Worm (Caenorhabditis elegans) whole organism, late embryonic: ENCODE measurements around the gene nsy-7.

Experiments used
- K02D7.2 ChIP-seq: sonication (generic microtip); optimal IDR thresholded peaks from 2 replicates; lab custom pipeline; 2017; ENCODE audit warnings: mild to moderate bottlenecking, missing genetic modification characterization, missing compliant biosample characterization
- K09A11.1 ChIP-seq: sonication (generic microtip); optimal IDR thresholded peaks from 2 replicates; lab custom pipeline; 2017; ENCODE audit warnings: antibody characterized with exemption, mild to moderate bottlenecking, missing genetic modification characterization, missing compliant biosample characterization; ENCODE audit not compliant: insufficient read depth
- T23F11.4 ChIP-seq: fragments of 200-800 bp; sonication (Bioruptor generic); optimal IDR thresholded peaks from 2 replicates; lab custom pipeline; 2018; ENCODE audit warnings: mild to moderate bottlenecking, missing genetic modification characterization, missing compliant biosample characterization
- Y22D7AL.16 ChIP-seq: sonication (generic microtip); optimal IDR thresholded peaks from 2 replicates; lab custom pipeline; 2016; ENCODE audit warnings: missing genetic modification characterization, missing compliant biosample characterization
- ceh-30 ChIP-seq: fragments of 150-350 bp; optimal IDR thresholded peaks from 2 replicates; lab custom pipeline; 2014; ENCODE audit warnings: missing biosample characterization, missing genetic modification characterization
- ceh-45 ChIP-seq: fragments of 200-800 bp; sonication (Bioruptor generic); IDR thresholded peaks from 2 replicates; pipeline ENCODE4 v1.3.6; 2022; ENCODE audit warnings: missing genetic modification reagents, missing genetic modification characterization, missing compliant biosample characterization
- ceh-48 ChIP-seq: sonication (generic microtip); optimal IDR thresholded peaks from 2 replicates; lab custom pipeline; 2016; ENCODE audit warnings: missing genetic modification characterization, inconsistent platforms, missing compliant biosample characterization
- ceh-9 ChIP-seq: sonication (generic microtip); optimal IDR thresholded peaks from 2 replicates; lab custom pipeline; 2016; ENCODE audit warnings: mild to moderate bottlenecking, missing genetic modification characterization, inconsistent platforms, missing compliant biosample characterization
- dve-1 ChIP-seq: sonication (generic microtip); optimal IDR thresholded peaks from 2 replicates; lab custom pipeline; 2017; ENCODE audit warnings: antibody characterized with exemption, mild to moderate bottlenecking, missing genetic modification characterization, missing compliant biosample characterization
- elt-2 ChIP-seq: sonication (generic microtip); optimal IDR thresholded peaks from 2 replicates; lab custom pipeline; 2016; ENCODE audit warnings: missing genetic modification reagents, missing genetic modification characterization, missing compliant biosample characterization
- elt-4 ChIP-seq: sonication (generic microtip); optimal IDR thresholded peaks from 2 replicates; lab custom pipeline; 2016; ENCODE audit warnings: missing genetic modification characterization, missing compliant biosample characterization
- fax-1 ChIP-seq: sonication (generic microtip); optimal IDR thresholded peaks from 2 replicates; lab custom pipeline; 2016; ENCODE audit warnings: missing genotype, missing genetic modification characterization, missing compliant biosample characterization
- gmeb-2 ChIP-seq: sonication (generic microtip); optimal IDR thresholded peaks from 2 replicates; lab custom pipeline; 2016; ENCODE audit warnings: missing genetic modification characterization, inconsistent platforms, missing compliant biosample characterization
- hlh-13 ChIP-seq: fragments of 200-800 bp; sonication (Bioruptor generic); optimal IDR thresholded peaks from 2 replicates; lab custom pipeline; 2018; ENCODE audit warnings: mild to moderate bottlenecking, missing genetic modification characterization, missing compliant biosample characterization
- hlh-30 ChIP-seq: sonication (generic microtip); optimal IDR thresholded peaks from 2 replicates; lab custom pipeline; 2017; ENCODE audit warnings: antibody characterized with exemption, missing genetic modification characterization, missing compliant biosample characterization; ENCODE audit not compliant: insufficient read depth
- lin-11 ChIP-seq: fragments of 200-800 bp; sonication (Bioruptor generic); optimal IDR thresholded peaks from 2 replicates; lab custom pipeline; 2018; ENCODE audit warnings: mild to moderate bottlenecking, missing genetic modification characterization, missing compliant biosample characterization
- madf-2 ChIP-seq: sonication (generic microtip); optimal IDR thresholded peaks from 2 replicates; lab custom pipeline; 2017; ENCODE audit warnings: missing genetic modification characterization, missing compliant biosample characterization
- mec-3 ChIP-seq: sonication (generic microtip); optimal IDR thresholded peaks from 2 replicates; lab custom pipeline; 2016; ENCODE audit warnings: borderline replicate concordance, missing genetic modification characterization, missing compliant biosample characterization
- npax-4 ChIP-seq: sonication (generic microtip); optimal IDR thresholded peaks from 2 replicates; lab custom pipeline; 2016; ENCODE audit warnings: missing genetic modification characterization, missing compliant biosample characterization
- odd-2 ChIP-seq: sonication (generic microtip); optimal IDR thresholded peaks from 2 replicates; lab custom pipeline; 2017; ENCODE audit warnings: antibody characterized with exemption, mild to moderate bottlenecking, missing genetic modification characterization, missing compliant biosample characterization
- pag-3 ChIP-seq: sonication (generic microtip); optimal IDR thresholded peaks from 2 replicates; lab custom pipeline; 2016; ENCODE audit warnings: missing compliant biosample characterization, missing genetic modification characterization, borderline replicate concordance
- pat-9 ChIP-seq: fragments of 200-800 bp; sonication (Bioruptor generic); optimal IDR thresholded peaks from 2 replicates; lab custom pipeline; 2018; ENCODE audit warnings: mild to moderate bottlenecking, missing genetic modification characterization, moderate library complexity, missing compliant biosample characterization
- pha-2 ChIP-seq: sonication (generic microtip); optimal IDR thresholded peaks from 2 replicates; lab custom pipeline; 2017; ENCODE audit warnings: mild to moderate bottlenecking, missing genetic modification characterization, missing compliant biosample characterization
- pqm-1 ChIP-seq: sonication (generic microtip); optimal IDR thresholded peaks from 2 replicates; lab custom pipeline; 2016; ENCODE audit warnings: missing genetic modification characterization, missing compliant biosample characterization
- ref-2 ChIP-seq: sonication (generic microtip); optimal IDR thresholded peaks from 2 replicates; lab custom pipeline; 2016; ENCODE audit warnings: missing genetic modification characterization, missing compliant biosample characterization
- rnt-1 ChIP-seq: sonication (generic microtip); optimal IDR thresholded peaks from 2 replicates; lab custom pipeline; 2016; ENCODE audit warnings: missing genetic modification characterization, missing compliant biosample characterization
- sdc-2 ChIP-seq: sonication (generic microtip); optimal IDR thresholded peaks from 2 replicates; lab custom pipeline; 2016; ENCODE audit warnings: missing genotype, missing genetic modification characterization, missing compliant biosample characterization
- sox-4 ChIP-seq: sonication (generic microtip); optimal IDR thresholded peaks from 2 replicates; lab custom pipeline; 2017; ENCODE audit warnings: mild to moderate bottlenecking, missing genetic modification characterization, inconsistent platforms, missing compliant biosample characterization
- syd-9 ChIP-seq: sonication (generic microtip); optimal IDR thresholded peaks from 2 replicates; lab custom pipeline; 2016; ENCODE audit warnings: mild to moderate bottlenecking, missing genetic modification characterization, moderate library complexity, missing compliant biosample characterization
- tbx-2 ChIP-seq: sonication (generic microtip); optimal IDR thresholded peaks from 2 replicates; lab custom pipeline; 2016; ENCODE audit warnings: missing genetic modification characterization, missing compliant biosample characterization
- tbx-7 ChIP-seq: sonication (generic microtip); optimal IDR thresholded peaks from 2 replicates; lab custom pipeline; 2016; ENCODE audit warnings: missing genotype, missing genetic modification characterization, missing compliant biosample characterization
- ttx-3 ChIP-seq: sonication (generic microtip); optimal IDR thresholded peaks from 2 replicates; lab custom pipeline; 2016; ENCODE audit warnings: missing genetic modification reagents, missing genetic modification characterization, missing compliant biosample characterization
- unc-3 ChIP-seq, 2 experiments: fragments of 200-800 bp in 1 of 2; sonication (Bioruptor generic) in 1 of 2; sonication (generic microtip) in 1 of 2; conservative IDR thresholded peaks in 1 of 2; optimal IDR thresholded peaks in 1 of 2; 2 replicates each; pipeline versions ENCODE4 v1.3.6 to Lab custom; 2016 to 2022; ENCODE audit warnings: missing compliant biosample characterization in 2 of 2, missing genetic modification characterization in 2 of 2, missing genetic modification reagents in 1 of 2
- unc-42 ChIP-seq: sonication (generic microtip); optimal IDR thresholded peaks from 2 replicates; lab custom pipeline; 2016; ENCODE audit warnings: missing genotype, missing genetic modification characterization, missing compliant biosample characterization
- unc-86 ChIP-seq: sonication (generic microtip); optimal IDR thresholded peaks from 2 replicates; lab custom pipeline; 2016; ENCODE audit warnings: missing genetic modification characterization, missing compliant biosample characterization
- ztf-16 ChIP-seq: sonication (generic microtip); optimal IDR thresholded peaks from 2 replicates; lab custom pipeline; 2017; ENCODE audit warnings: missing genetic modification characterization, missing compliant biosample characterization

The nsy-7 gene

ce11 chrIV:8115462-8115861, 29.0 kb upstream of the nsy-7 start, which contains the start of gene irld-8:
TSS of gene irld-8 (plus strand) at chrIV:8115762.
- TF ChIP-seq npax-4 (tag; lab: Kevin White, UChicago) (no peak), pag-3 (no peak), ceh-48 (tag; lab: Kevin White, UChicago) (no peak), unc-3 (GFP tag; conservative IDR thresholded peaks at IDR 0.05; lab: Robert Waterston, UW) (no peak), unc-3 (tag; optimal IDR thresholded peaks at IDR 0.05; lab: Kevin White, UChicago) (no peak), pha-2 (tag; lab: Kevin White, UChicago) (no peak), unc-86 (no peak), tbx-2 (tag; lab: Kevin White, UChicago) (no peak), ztf-16 (tag; lab: Kevin White, UChicago) (no peak)

DNA sequence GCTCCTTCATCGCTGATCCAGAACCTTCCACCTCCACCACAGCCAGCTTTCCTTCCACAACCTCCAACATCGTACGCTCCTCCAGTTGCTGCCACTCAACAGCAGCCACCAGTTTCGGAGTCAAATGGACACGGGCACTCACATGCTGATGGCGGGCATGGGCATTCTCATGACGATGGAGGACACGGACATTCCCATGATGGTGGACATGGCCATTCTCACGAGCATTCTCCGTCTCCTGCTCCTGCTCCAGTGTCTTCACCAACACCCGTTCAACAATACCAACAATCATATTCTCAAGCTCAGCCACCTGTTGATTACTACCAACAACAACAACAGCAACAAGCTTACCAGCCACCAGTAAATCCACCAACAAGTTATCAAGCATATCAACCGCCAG, 28.1 kb upstream of the nsy-7 start:
- TF ChIP-seq unc-86, result no peak
- TF ChIP-seq madf-2, result no peak
- TF ChIP-seq tbx-7, result no peak
- TF ChIP-seq K09A11.1, result no peak
- TF ChIP-seq pat-9, result no peak
- no peak for TF ChIP-seq fax-1 (tag; lab: Kevin White, UChicago)
- TF ChIP-seq elt-2 (tag; lab: Kevin White, UChicago), result no peak
- TF ChIP-seq mec-3 (tag; lab: Kevin White, UChicago), result no peak
- no peak for TF ChIP-seq ztf-16 (tag; lab: Kevin White, UChicago)

DNA sequence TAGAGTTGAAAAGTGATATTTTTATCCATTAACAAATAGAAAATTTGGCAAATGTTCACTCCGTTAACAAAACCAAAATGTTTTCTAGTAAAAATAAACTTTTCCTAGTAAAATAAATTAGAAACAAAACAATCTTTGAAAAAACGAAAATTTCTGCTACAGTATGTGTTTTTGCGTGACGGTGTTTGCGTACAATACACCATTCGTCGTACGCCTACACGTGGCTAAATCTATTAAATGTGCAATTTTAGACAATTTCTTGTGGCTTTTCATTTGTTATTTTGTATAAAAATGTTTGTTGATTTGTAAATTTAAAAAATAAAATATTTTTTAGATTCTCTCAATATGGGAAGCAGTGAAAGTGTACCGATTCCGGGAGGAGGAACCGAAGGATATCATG, 26.7 kb upstream of the nsy-7 start, which contains the start of gene Y42H9AR.1:
TSS of gene Y42H9AR.1 (plus strand) at position 233 of the 400 bp plus-strand sequence.
- TF ChIP-seq K09A11.1 (no peak), unc-42 (tag; lab: Kevin White, UChicago) (no peak), K02D7.2 (tag; lab: Kevin White, UChicago) (no peak), ref-2 (no peak), syd-9 (tag; lab: Kevin White, UChicago) (no peak), odd-2 (tag; lab: Kevin White, UChicago) (no peak), hlh-30 (tag; lab: Kevin White, UChicago) (no peak), ceh-30 (tag; lab: Kevin White, UChicago) (no peak), ttx-3 (tag; lab: Kevin White, UChicago) (no peak), ceh-48 (tag; lab: Kevin White, UChicago) (no peak), ceh-9 (tag; lab: Kevin White, UChicago) (no peak), T23F11.4 (GFP tag; lab: Kevin White, UChicago) (no peak), dve-1 (tag; lab: Kevin White, UChicago) (no peak), sox-4 (tag; lab: Kevin White, UChicago) (no peak), lin-11 (tag; lab: Kevin White, UChicago) (no peak), elt-4 (tag; lab: Kevin White, UChicago) (no peak), hlh-13 (no peak)
- TF ChIP-seq, all 69 proteins: peak for 0

ce11 chrIV:8112646-8113045, 26.2 kb upstream of the nsy-7 start:
- no peak for TF ChIP-seq dve-1 (tag; lab: Kevin White, UChicago)
- TF ChIP-seq Y22D7AL.16, result no peak
- TF ChIP-seq T23F11.4 (GFP tag; lab: Kevin White, UChicago), result no peak
- no peak for TF ChIP-seq K02D7.2 (tag; lab: Kevin White, UChicago)
- TF ChIP-seq pqm-1 (tag; lab: Kevin White, UChicago), result no peak
- TF ChIP-seq sdc-2 (tag; lab: Kevin White, UChicago), result no peak
- no peak for TF ChIP-seq odd-2 (tag; lab: Kevin White, UChicago)
- no peak for TF ChIP-seq gmeb-2 (tag; lab: Kevin White, UChicago)
- TF ChIP-seq ceh-45 (GFP tag; lab: Robert Waterston, UW), result no peak
- TF ChIP-seq fax-1 (tag; lab: Kevin White, UChicago), result no peak
- no peak for TF ChIP-seq ceh-9 (tag; lab: Kevin White, UChicago)
- TF ChIP-seq rnt-1 (tag; lab: Kevin White, UChicago), result no peak
